Fruit fly (Drosophila melanogaster) whole organism, larva: ENCODE measurements around the gene Nfs1.

Source experiments
- noc ChIP-seq: fragments of 200-800 bp; sonication (Bioruptor generic); optimal IDR thresholded peaks from 3 replicates; lab custom pipeline; 2019; ENCODE audit warnings: missing biosample characterization, mild to moderate bottlenecking, missing genetic modification characterization, moderate library complexity

Nfs1 gene

dm6 chr2L:12006397-12007330 lies 7.2 kb downstream of the Nfs1 start:
- peak; percentile 96 for TF ChIP-seq noc

dm6 chr2L:12007331-12007791 lies 7.9 kb downstream of the Nfs1 start:
- peak; percentile 80 for TF ChIP-seq noc

DNA sequence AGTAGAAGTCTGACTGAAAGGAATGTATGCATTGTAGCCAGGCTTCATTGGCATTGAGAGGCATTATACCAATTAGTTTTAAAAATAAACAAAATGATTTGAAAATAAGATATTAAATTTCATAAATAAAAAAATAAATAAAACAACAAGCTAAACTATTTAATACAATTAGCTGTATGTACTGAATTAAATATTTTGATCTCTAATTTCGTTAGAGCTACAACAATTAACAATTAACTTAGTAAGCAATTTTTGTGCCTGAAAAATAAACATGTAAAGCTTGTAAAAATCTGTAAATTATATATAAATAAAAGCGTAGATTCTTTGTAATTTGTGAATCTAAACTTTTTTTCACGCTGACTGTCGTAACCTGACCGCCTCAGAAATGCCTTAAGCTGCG lies 8.4 kb downstream of the Nfs1 start, which contains the start of gene Rh5:
Gene Rh5, plus strand, starts transcription at position 301 of the 400 bp plus-strand sequence.
- no peak for TF ChIP-seq noc

dm6 chr2L:12010100-12010876 lies 10.8 kb downstream of the Nfs1 start:
- peak; percentile 78 for TF ChIP-seq noc

DNA sequence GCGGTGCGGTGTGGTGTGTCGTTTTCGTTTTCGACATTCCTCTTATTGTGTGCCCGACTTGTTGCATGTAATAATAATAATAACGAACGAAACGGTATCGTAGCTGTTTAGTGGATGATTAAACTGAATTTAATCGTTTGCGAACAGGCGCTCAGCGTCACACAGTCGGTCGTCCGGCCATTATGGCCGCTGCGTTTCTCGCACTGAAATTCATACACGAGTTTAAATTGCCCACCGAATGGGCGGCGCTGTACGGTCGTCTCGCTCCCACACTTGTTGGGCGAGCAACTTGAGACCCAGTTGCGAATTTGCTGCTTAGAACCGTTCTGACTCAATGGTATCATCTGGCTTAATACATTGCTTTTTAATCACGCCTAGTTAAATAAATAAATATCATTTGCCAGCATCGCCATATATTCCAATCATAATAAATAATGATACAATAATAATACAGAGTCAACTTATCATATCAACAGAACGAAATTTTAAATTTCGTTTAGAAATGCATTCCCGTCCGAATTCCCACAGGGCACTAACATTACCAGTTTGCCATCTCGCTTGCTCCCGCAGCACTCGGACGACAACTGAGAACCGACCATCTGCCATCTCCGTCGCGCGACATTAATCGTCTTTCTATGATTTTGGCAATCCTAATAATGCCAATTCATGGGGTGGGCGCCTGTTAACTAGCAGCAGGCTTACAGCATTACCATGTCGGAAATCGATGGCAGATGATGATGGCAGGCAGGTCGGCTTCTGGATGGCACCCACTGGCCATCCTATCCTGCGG lies 11.6 kb downstream of the Nfs1 start:
- peak; percentile 93 for TF ChIP-seq noc

dm6 chr2L:12011682-12012655 lies 12.5 kb downstream of the Nfs1 start:
- peak; percentile 95 for TF ChIP-seq noc

DNA sequence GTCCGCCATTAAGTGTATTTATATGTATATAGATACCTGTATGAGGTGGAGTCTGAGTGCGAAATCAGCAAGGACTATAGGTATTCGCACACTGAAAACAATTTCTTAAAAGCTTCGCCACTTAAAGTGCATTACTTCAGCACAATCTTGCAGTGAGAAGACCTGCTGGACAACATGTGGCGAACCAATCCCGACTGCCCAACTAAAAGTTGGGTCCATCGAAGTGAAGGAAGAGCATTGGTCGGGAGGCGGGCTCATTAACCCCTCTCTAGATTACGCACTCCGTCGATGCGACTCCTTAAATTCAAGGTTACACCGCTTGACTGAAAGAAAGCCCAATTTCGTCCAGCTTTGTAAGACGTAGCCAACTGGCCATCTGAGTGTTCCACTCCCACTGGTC lies 13.8 kb downstream of the Nfs1 start:
- TF ChIP-seq noc = no peak

dm6 chr2L:12013741-12014393 lies 14.4 kb downstream of the Nfs1 start:
- TF ChIP-seq noc = no peak

dm6 chr2L:12020735-12021134 lies 21.3 kb downstream of the Nfs1 start, which contains the start of gene Wdr81:
Gene Wdr81 (minus strand): TSS chr2L:12020960.
- no peak for TF ChIP-seq noc

DNA sequence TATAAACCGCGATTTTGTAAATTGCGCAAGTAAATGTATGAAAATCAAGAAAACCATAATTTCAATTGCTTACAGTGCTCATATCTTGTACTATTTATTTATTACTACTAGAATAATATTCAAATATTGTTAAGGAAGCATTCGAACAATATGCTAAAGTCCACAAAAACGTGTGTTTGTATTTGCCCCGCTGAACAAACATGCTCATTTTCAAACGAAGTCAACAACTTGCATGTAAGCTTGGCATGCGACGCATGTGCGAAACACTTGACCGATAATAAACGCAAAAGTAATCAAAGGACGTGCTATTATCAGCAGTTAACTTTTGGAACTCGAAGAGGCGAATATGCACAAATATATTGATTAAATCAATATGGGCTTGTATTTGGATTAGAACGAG lies 21.7 kb downstream of the Nfs1 start:
- no peak for TF ChIP-seq noc

- no peak for TF ChIP-seq noc
Observed at dm6 chr2L:12024104-12024503, 24.6 kb downstream of the Nfs1 start.

DNA sequence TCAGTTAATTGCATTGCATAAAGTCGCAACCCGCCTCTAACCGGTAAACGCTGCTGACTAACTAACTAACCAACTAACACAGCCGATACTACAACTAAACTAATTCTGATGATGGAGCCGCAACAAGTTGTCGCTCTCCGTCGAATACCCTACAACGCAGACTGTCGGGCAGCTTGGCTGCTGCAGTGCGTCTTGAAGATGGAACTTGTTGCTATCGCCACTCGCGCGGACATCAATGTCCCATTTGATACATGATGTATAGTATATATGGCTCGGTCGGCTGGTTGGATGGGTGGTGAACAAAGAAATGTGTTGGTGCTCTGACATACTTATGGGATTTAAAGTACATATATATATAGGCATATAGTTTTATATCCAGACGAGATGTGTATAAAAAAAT lies 26.1 kb downstream of the Nfs1 start:
- no peak for TF ChIP-seq noc

DNA sequence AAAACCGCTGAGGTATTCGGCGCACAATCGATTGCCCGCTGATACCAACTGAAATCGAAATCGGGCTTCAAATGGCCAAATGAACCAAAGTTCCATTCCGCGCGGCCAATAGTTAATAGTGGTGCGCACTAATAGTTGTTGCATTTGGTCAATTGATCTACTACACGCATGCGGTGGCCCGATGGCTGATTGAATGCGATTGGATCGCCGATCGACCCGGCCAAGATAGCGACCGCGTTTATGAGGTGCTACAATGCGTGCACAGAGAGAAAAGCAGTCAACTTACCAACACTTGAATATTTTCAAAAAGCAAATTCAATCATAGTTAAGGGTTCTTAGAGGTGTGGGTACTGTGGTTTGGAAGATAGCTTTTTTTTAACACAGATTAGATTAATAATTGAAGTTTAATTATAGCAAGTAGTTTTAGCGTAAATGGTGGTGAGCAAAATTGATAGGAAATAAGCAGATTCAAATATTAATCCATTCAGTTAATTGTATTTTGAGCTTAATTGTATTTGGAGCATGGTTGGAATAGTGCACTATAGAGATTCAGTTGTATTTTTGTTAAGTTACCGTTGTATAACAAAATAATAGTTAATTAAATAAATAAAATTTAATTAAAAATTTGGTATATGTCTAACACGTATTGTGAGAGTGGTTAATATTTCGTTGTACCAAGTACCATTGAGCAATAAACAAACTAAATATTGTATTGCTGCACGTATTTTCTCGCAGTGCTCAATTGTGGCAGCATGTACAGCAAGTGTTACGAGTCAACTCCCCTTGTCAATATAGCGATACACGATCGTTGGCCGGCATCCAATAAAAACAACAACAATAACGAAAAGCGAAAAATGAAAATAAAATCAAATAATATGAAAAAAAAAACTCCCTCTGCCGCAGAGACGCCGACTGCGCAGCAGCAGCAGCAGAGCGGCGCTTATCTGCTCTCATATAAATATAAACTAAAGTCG lies 27.3 kb downstream of the Nfs1 start:
- peak; percentile 51 for TF ChIP-seq noc

DNA sequence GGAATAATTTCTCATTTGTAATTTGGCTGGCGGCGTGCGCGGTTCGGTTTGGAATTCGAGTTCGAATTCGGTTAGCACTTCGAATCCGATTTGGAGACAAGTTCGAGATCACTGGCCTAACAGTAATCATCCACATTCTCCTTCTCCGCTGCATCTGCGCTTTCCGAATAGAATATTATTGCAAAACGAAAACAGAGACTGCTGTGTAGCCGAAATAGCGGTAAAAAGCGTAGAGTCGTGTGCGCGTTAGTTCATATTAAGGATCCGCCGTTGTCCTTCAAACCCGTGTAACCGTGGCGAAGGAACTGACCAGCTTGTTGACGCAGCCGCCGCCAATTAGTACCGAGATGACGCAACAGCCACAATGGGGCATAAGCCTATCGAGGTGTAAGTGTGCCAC lies 28.0 kb downstream of the Nfs1 start, which contains the start of gene dmGlut:
Gene dmGlut, plus strand, starts transcription at position 4 of the 400 bp plus-strand sequence.
- TF ChIP-seq noc = no peak
